Fruit fly (Drosophila melanogaster): Measurements from ENCODE around the gene B52.

B52 gene

DNA sequence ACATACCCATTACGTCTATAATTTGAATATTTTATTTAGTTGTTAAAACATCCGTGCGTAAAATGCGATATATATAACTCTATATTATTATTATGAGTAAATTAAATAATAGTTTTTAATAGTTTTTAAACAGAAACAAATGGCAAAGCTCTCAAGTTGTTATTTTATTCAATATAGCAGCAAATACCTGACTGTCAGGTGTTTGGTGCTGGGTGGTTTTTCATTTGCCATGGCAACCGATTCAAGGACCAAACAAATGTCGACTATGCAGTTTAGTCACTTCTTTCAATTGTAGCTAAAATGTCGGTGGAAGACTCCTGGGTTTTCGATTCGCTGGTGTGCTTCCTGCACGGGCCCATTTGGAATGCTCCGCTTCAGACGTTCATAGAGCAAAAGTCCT lies 32.6 kb downstream of the B52 start, which contains the start of gene CG14367:
Gene CG14367 (plus strand): TSS at position 301 of the 400 bp plus-strand sequence.
- TF ChIP-seq caup (GFP tag; optimal IDR thresholded peaks at IDR 0.05; ENCODE audit: severe bottlenecking) = no peak
- no peak for TF ChIP-seq kah (GFP tag; optimal IDR thresholded peaks at IDR 0.05)
- TF ChIP-seq Bgb (GFP tag; IDR thresholded peaks at IDR 0.05; ENCODE audit: partially characterized antibody) = no peak
- no peak for TF ChIP-seq bigmax (GFP tag; optimal IDR thresholded peaks at IDR 0.05)
- no peak for TF ChIP-seq CG8388 (GFP tag; optimal IDR thresholded peaks at IDR 0.05)
- no peak for TF ChIP-seq CG7786 (GFP tag; optimal IDR thresholded peaks at IDR 0.05)
- no peak for TF ChIP-seq dpn (GFP tag; optimal IDR thresholded peaks at IDR 0.05)
- TF ChIP-seq CG3838 (GFP tag; optimal IDR thresholded peaks at IDR 0.05) = no peak
- no peak for TF ChIP-seq CG9817 (tag; optimal IDR thresholded peaks at IDR 0.05)
- no peak for TF ChIP-seq CG8359 (GFP tag; optimal IDR thresholded peaks at IDR 0.05; ENCODE audit: borderline replicate concordance)
- no peak for TF ChIP-seq pan (optimal IDR thresholded peaks at IDR 0.05)
- no peak for TF ChIP-seq pan (GFP tag; optimal IDR thresholded peaks at IDR 0.05 in 1 of 2, IDR thresholded peaks at IDR 0.05 in 1 of 2)
- TF ChIP-seq Atf6 (GFP tag; IDR thresholded peaks at IDR 0.05) = no peak

DNA sequence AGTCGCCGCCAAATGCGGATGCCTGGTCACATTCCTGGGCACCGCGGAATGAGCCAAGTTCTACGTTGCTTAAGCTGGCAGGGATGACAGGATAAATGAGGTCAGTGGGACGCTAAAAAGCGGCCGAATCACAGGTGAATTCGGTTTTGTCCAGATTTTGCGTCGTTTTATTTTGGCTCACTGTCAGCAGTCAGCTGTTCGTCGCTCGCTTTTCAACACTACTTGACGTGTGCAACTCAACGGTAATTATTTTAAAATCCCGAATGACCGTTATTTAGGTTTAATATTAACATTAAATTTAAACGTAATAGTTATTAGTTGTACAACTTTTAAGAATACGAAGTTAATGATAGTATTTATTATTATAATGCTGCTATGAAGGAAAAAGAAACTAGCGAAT lies 38.2 kb downstream of the B52 start:
- TF ChIP-seq E2f2 (GFP tag; IDR thresholded peaks at IDR 0.05) (peak; percentile 48), CG3995 (GFP tag; optimal IDR thresholded peaks at IDR 0.05) (no peak), pzg (GFP tag; optimal IDR thresholded peaks at IDR 0.05) (peak; percentile 34), Med (GFP tag) (peak; percentile 72), MESR4 (GFP tag; optimal IDR thresholded peaks at IDR 0.05) (peak; percentile 47), Myb (GFP tag; optimal IDR thresholded peaks at IDR 0.05) (peak; percentile 91), CG10462 (GFP tag; optimal IDR thresholded peaks at IDR 0.05) (peak; percentile 83), hbn (GFP tag; IDR thresholded peaks at IDR 0.05; ENCODE audit: partially characterized antibody) (0 out of 2 replicates have a peak, but pooled peaks have one; percentile 28), CG17912 (GFP tag; optimal IDR thresholded peaks at IDR 0.05) (no peak), crp (GFP tag; optimal IDR thresholded peaks at IDR 0.05) (peak; percentile 41 to 92), CG10267 (tag; optimal IDR thresholded peaks at IDR 0.05) (peak; percentile 93), Dp (GFP tag; optimal IDR thresholded peaks at IDR 0.05) (peak; percentile 31), sens (GFP tag) (peak; percentile 3), dysf (GFP tag; IDR thresholded peaks at IDR 0.05) (no peak), Dll (GFP tag; IDR thresholded peaks at IDR 0.05; ENCODE audit: partially characterized antibody) (0 out of 4 replicates have a peak, but pooled peaks have one; percentile 46), stwl (tag; optimal IDR thresholded peaks at IDR 0.05) (peak; percentile 37), MBD-R2 (GFP tag; IDR thresholded peaks at IDR 0.05) (peak; percentile 86), CG8388 (GFP tag; optimal IDR thresholded peaks at IDR 0.05) (peak; percentile 96), CG30020 (tag; optimal IDR thresholded peaks at IDR 0.05) (no peak), Lim3 (GFP tag; IDR thresholded peaks at IDR 0.05) (no peak), CG2116 (GFP tag; optimal IDR thresholded peaks at IDR 0.05) (peak; percentile 80), gfzf (GFP tag; optimal IDR thresholded peaks at IDR 0.05) (peak; percentile 30), ERR (GFP tag; optimal IDR thresholded peaks at IDR 0.05) (no peak), mam (GFP tag; optimal IDR thresholded peaks at IDR 0.05) (no peak), nerfin-2 (GFP tag; IDR thresholded peaks at IDR 0.05; ENCODE audit: partially characterized antibody) (0 out of 2 replicates have a peak, but pooled peaks have one; percentile 17)

DNA sequence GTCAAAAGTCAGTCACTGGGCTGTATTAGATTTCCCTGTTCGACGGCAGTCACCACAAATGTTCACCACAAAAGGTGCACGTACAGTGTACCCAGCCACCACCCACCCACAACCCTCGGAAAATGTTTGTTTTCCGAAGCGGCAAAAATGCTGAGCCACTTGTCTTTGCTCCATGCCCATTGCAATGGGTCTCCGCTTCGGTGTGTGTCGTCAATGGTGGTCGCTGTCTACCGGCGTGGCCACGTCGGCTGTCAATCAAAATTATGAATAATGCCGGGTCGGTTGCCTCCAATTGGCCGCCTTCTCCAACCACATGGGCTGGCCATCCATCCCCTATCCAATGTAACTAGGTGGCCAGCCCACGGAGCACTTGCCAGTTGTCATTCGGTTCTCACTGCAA lies 39.1 kb downstream of the B52 start, which contains the start of gene ninaB:
Gene ninaB (plus strand): TSS at position 374 of the 400 bp plus-strand sequence.
- no peak for TF ChIP-seq Hmx (GFP tag; optimal IDR thresholded peaks at IDR 0.05)
- TF ChIP-seq Med (GFP tag) = peak; percentile 68
- no peak for TF ChIP-seq Dip3 (GFP tag; optimal IDR thresholded peaks at IDR 0.05)
- TF ChIP-seq unc-4 (GFP tag; IDR thresholded peaks at IDR 0.05; ENCODE audit: partially characterized antibody) = no peak
